Fruit fly (Drosophila melanogaster) whole organism, adult: ENCODE results near the gene CG42495.

Experiments used
- CG11617 ChIP-seq: fragments of 200-800 bp; sonication (Bioruptor generic); optimal IDR thresholded peaks from 2 replicates; lab custom pipeline; 2017; ENCODE audit warnings: mild to moderate bottlenecking, missing biosample characterization, missing genetic modification reagents, missing genetic modification characterization
- CG12768 ChIP-seq: fragments of 200-800 bp; sonication (Bioruptor generic); optimal IDR thresholded peaks from 2 replicates; lab custom pipeline; 2017; ENCODE audit warnings: missing biosample characterization, missing genetic modification characterization, mild to moderate bottlenecking, moderate library complexity, missing genetic modification reagents
- CG14711 ChIP-seq: fragments of 200-800 bp; sonication (Bioruptor generic); optimal IDR thresholded peaks from 2 replicates; lab custom pipeline; 2018; ENCODE audit warnings: missing biosample characterization, mild to moderate bottlenecking, missing genetic modification characterization, moderate library complexity
- CG1620 ChIP-seq: fragments of 200-800 bp; sonication (Bioruptor generic); optimal IDR thresholded peaks from 2 replicates; lab custom pipeline; 2016; ENCODE audit warnings: missing biosample characterization, missing genetic modification characterization
- CG33017 ChIP-seq: fragments of 200-800 bp; sonication (Bioruptor generic); optimal IDR thresholded peaks from 2 replicates; lab custom pipeline; 2018; ENCODE audit warnings: missing biosample characterization, mild to moderate bottlenecking, missing genetic modification characterization, moderate library complexity
- CG5204 ChIP-seq: fragments of 200-800 bp; sonication (Bioruptor generic); optimal IDR thresholded peaks from 2 replicates; lab custom pipeline; 2016; ENCODE audit warnings: missing biosample characterization, missing genetic modification characterization
- CG7045 ChIP-seq: fragments of 200-800 bp; sonication (Bioruptor generic); optimal IDR thresholded peaks from 2 replicates; lab custom pipeline; 2017; ENCODE audit warnings: missing biosample characterization, mild to moderate bottlenecking, missing genetic modification characterization
- CG7101 ChIP-seq: fragments of 200-800 bp; sonication (Bioruptor generic); optimal IDR thresholded peaks from 2 replicates; lab custom pipeline; 2018; ENCODE audit warnings: missing biosample characterization, mild to moderate bottlenecking, missing genetic modification characterization, moderate library complexity
- Clk ChIP-seq: fragments of 200-800 bp; sonication (Bioruptor generic); optimal IDR thresholded peaks from 2 replicates; lab custom pipeline; 2017; ENCODE audit warnings: missing biosample characterization, missing genetic modification characterization
- Crg-1 ChIP-seq: fragments of 200-800 bp; sonication (Bioruptor generic); optimal IDR thresholded peaks from 2 replicates; lab custom pipeline; 2016; ENCODE audit warnings: missing biosample characterization, missing genetic modification characterization
- Hr96 ChIP-seq: fragments of 200-800 bp; sonication (Bioruptor generic); optimal IDR thresholded peaks from 2 replicates; lab custom pipeline; 2016; ENCODE audit warnings: missing biosample characterization, missing genetic modification characterization
- Mnt ChIP-seq: fragments of 200-800 bp; sonication (Bioruptor generic); optimal IDR thresholded peaks from 2 replicates; lab custom pipeline; 2016; ENCODE audit warnings: missing biosample characterization, mild to moderate bottlenecking, missing genetic modification characterization
- bab1 ChIP-seq: fragments of 200-800 bp; sonication (Bioruptor generic); optimal IDR thresholded peaks from 3 replicates; lab custom pipeline; 2019; ENCODE audit warnings: missing biosample characterization, mild to moderate bottlenecking, missing genetic modification characterization, moderate library complexity
- cic ChIP-seq: fragments of 200-800 bp; sonication (Bioruptor generic); optimal IDR thresholded peaks from 2 replicates; lab custom pipeline; 2017; ENCODE audit warnings: missing biosample characterization, mild to moderate bottlenecking, missing genetic modification characterization, moderate library complexity
- cnc ChIP-seq, 2 experiments: fragments of >200 bp; optimal IDR thresholded peaks; 2 replicates each; lab custom pipeline; 2017
- kay ChIP-seq: fragments of 200-800 bp; sonication (Bioruptor generic); peaks from one replicate; lab custom pipeline; 2016; ENCODE audit warnings: missing biosample characterization, missing genetic modification characterization, borderline replicate concordance
- ovo ChIP-seq: fragments of 200-800 bp; sonication (Bioruptor generic); optimal IDR thresholded peaks from 2 replicates; lab custom pipeline; 2016; ENCODE audit warnings: missing biosample characterization, missing genetic modification characterization
- pad ChIP-seq: fragments of 200-800 bp; sonication (Bioruptor generic); optimal IDR thresholded peaks from 3 replicates; lab custom pipeline; 2017; ENCODE audit warnings: missing biosample characterization, missing genetic modification characterization, mild to moderate bottlenecking, moderate library complexity, missing genetic modification reagents
- tj ChIP-seq: fragments of 200-800 bp; sonication (Bioruptor generic); optimal IDR thresholded peaks from 3 replicates; lab custom pipeline; 2017; ENCODE audit warnings: missing biosample characterization, mild to moderate bottlenecking, missing genetic modification characterization, moderate library complexity
- toe ChIP-seq: fragments of 200-800 bp; sonication (Bioruptor generic); optimal IDR thresholded peaks from 2 replicates; lab custom pipeline; 2016; ENCODE audit warnings: missing biosample characterization, missing genetic modification characterization

Gene CG42495

dm6 chr3L:18681550-18682217 lies 14.5 kb downstream of the CG42495 start, which contains the start of the genes Sgf11 and CG32202:
Gene Sgf11, minus strand, starts transcription at chr3L:18681836.
Gene CG32202, plus strand, starts transcription at chr3L:18682184.
- peak; percentile 11 for TF ChIP-seq ovo (GFP tag; lab: Kevin White, UChicago)
- no peak for TF ChIP-seq CG1620 (GFP tag; lab: Kevin White, UChicago)
- peak; percentile 20 for TF ChIP-seq Mnt (GFP tag; lab: Kevin White, UChicago)
- TF ChIP-seq bab1 (GFP tag; lab: Kevin White, UChicago), result peak; percentile 74
- peak; percentile 52 for TF ChIP-seq CG14711 (tag; lab: Kevin White, UChicago)
- no peak for TF ChIP-seq kay (GFP tag; lab: Kevin White, UChicago)
- TF ChIP-seq CG7101, result peak; percentile 71
- TF ChIP-seq CG5204 (GFP tag; lab: Kevin White, UChicago), result no peak
- TF ChIP-seq tj, result peak; percentile 59
- TF ChIP-seq CG33017 (tag; lab: Kevin White, UChicago), result peak; percentile 71
- peak; percentile 20 for TF ChIP-seq cic (GFP tag; lab: Kevin White, UChicago)
- peak; percentile 42 for TF ChIP-seq Crg-1
- TF ChIP-seq CG11617, result peak; percentile 76
- no peak for TF ChIP-seq cnc (optimal IDR thresholded peaks at IDR 0.05; lab: Kevin White, UChicago)
- peak; percentile 40 for TF ChIP-seq pad
- peak; percentile 66 for TF ChIP-seq CG7045 (GFP tag; lab: Kevin White, UChicago)
- TF ChIP-seq Hr96 (GFP tag; lab: Kevin White, UChicago), result no peak

dm6 chr3L:18683846-18684245 lies 16.7 kb downstream of the CG42495 start, which contains the start of gene Chmp1:
Gene Chmp1, minus strand, starts transcription at chr3L:18684061.
- TF ChIP-seq CG5204 (GFP tag; lab: Kevin White, UChicago) (no peak), bab1 (GFP tag; lab: Kevin White, UChicago) (peak; percentile 35), kay (GFP tag; lab: Kevin White, UChicago) (peak; percentile 99), Mnt (GFP tag; lab: Kevin White, UChicago) (no peak)

- TF ChIP-seq bab1 (GFP tag; lab: Kevin White, UChicago) (no peak), cic (GFP tag; lab: Kevin White, UChicago) (peak; percentile 78), CG33017 (tag; lab: Kevin White, UChicago) (peak; percentile 20), Crg-1 (no peak), CG7101 (peak; percentile 6)
These were observed 19.1 kb downstream of the CG42495 start, which contains the start of gene Cyp12c1 for dm6 chr3L:18686220-18686801. Gene Cyp12c1, minus strand, starts transcription at chr3L:18686319.

dm6 chr3L:18693887-18694286 lies 26.7 kb downstream of the CG42495 start, which contains the start of gene CG6893:
Gene CG6893, plus strand, starts transcription at chr3L:18694187.
- TF ChIP-seq ovo (GFP tag; lab: Kevin White, UChicago) (no peak), CG33017 (tag; lab: Kevin White, UChicago) (no peak), Mnt (GFP tag; lab: Kevin White, UChicago) (no peak), CG11617 (no peak), CG7045 (GFP tag; lab: Kevin White, UChicago) (no peak), CG12768 (GFP tag; lab: Kevin White, UChicago) (no peak), CG7101 (no peak), Hr96 (GFP tag; lab: Kevin White, UChicago) (no peak), CG5204 (GFP tag; lab: Kevin White, UChicago) (no peak), Clk (GFP tag; lab: Kevin White, UChicago) (no peak), CG1620 (GFP tag; lab: Kevin White, UChicago) (no peak), CG14711 (tag; lab: Kevin White, UChicago) (no peak)

- TF ChIP-seq CG14711 (tag; lab: Kevin White, UChicago), result no peak
- no peak for TF ChIP-seq cic (GFP tag; lab: Kevin White, UChicago)
- TF ChIP-seq CG1620 (GFP tag; lab: Kevin White, UChicago), result no peak
- TF ChIP-seq bab1 (GFP tag; lab: Kevin White, UChicago), result no peak
- TF ChIP-seq CG5204 (GFP tag; lab: Kevin White, UChicago), result no peak
- TF ChIP-seq CG33017 (tag; lab: Kevin White, UChicago), result no peak
- no peak for TF ChIP-seq pad
- TF ChIP-seq CG7045 (GFP tag; lab: Kevin White, UChicago), result no peak
- no peak for TF ChIP-seq toe (GFP tag; lab: Kevin White, UChicago)
- TF ChIP-seq cnc (optimal IDR thresholded peaks at IDR 0.05; lab: Kevin White, UChicago), result no peak
- no peak for TF ChIP-seq Hr96 (GFP tag; lab: Kevin White, UChicago)
- no peak for TF ChIP-seq CG7101
- no peak for TF ChIP-seq Clk (GFP tag; lab: Kevin White, UChicago)
- TF ChIP-seq tj, result no peak
- no peak for TF ChIP-seq Mnt (GFP tag; lab: Kevin White, UChicago)
These were observed 31.2 kb downstream of the CG42495 start, which contains the start of gene Dic4 for dm6 chr3L:18698312-18698711. Gene Dic4, minus strand, starts transcription at chr3L:18698412.
